Fruit fly (Drosophila melanogaster) whole organism, prepupa: ENCODE results near the gene wake.

Experiments
- CG11294 ChIP-seq: fragments of 200-800 bp; sonication (Bioruptor generic); IDR thresholded peaks from 2 replicates; pipeline ENCODE4 v1.3.6; 2022; ENCODE audit warnings: missing biosample characterization, missing genetic modification characterization
- CG11902 ChIP-seq: fragments of 200-800 bp; sonication (Bioruptor generic); optimal IDR thresholded peaks from 3 replicates; lab custom pipeline; 2016; ENCODE audit warnings: missing biosample characterization, missing genetic modification characterization
- CG15336 ChIP-seq: fragments of 200-800 bp; sonication (Bioruptor generic); IDR thresholded peaks from 2 replicates; pipeline ENCODE4 v1.3.6; 2022; ENCODE audit warnings: missing biosample characterization, missing genetic modification characterization
- CG1621 ChIP-seq: fragments of 200-800 bp; sonication (Bioruptor generic); optimal IDR thresholded peaks from 3 replicates; lab custom pipeline; 2018; ENCODE audit warnings: missing biosample characterization, mild to moderate bottlenecking, missing genetic modification characterization
- CG16779 ChIP-seq: fragments of 200-800 bp; sonication (Bioruptor generic); optimal IDR thresholded peaks from 3 replicates; lab custom pipeline; 2017; ENCODE audit warnings: missing biosample characterization, mild to moderate bottlenecking, missing genetic modification characterization
- CG3032 ChIP-seq: fragments of 200-800 bp; optimal IDR thresholded peaks from 2 replicates; lab custom pipeline; 2019; ENCODE audit warnings: missing biosample characterization, mild to moderate bottlenecking, missing genetic modification characterization, moderate library complexity
- CG32006 ChIP-seq: fragments of 200-800 bp; sonication (Bioruptor generic); optimal IDR thresholded peaks from 3 replicates; lab custom pipeline; 2017; ENCODE audit warnings: missing biosample characterization, mild to moderate bottlenecking, missing genetic modification characterization
- CG34406 ChIP-seq: fragments of 200-800 bp; sonication (Bioruptor generic); optimal IDR thresholded peaks from 3 replicates; lab custom pipeline; 2016; ENCODE audit warnings: missing biosample characterization, missing genetic modification characterization
- CG6163 ChIP-seq: fragments of 200-800 bp; sonication (Bioruptor generic); IDR thresholded peaks from 3 replicates; pipeline ENCODE4 v1.3.6; 2022; ENCODE audit warnings: missing biosample characterization, missing genetic modification characterization
- CG6276 ChIP-seq: fragments of 200-800 bp; sonication (Bioruptor generic); optimal IDR thresholded peaks from 2 replicates; lab custom pipeline; 2017; ENCODE audit warnings: missing biosample characterization, mild to moderate bottlenecking, missing genetic modification characterization
- CG6792 ChIP-seq: fragments of 200-800 bp; sonication (Bioruptor generic); optimal IDR thresholded peaks from 3 replicates; lab custom pipeline; 2016; ENCODE audit warnings: missing biosample characterization, missing genetic modification characterization
- CG6808 ChIP-seq: fragments of 200-800 bp; sonication (Bioruptor generic); optimal IDR thresholded peaks from 3 replicates; lab custom pipeline; 2017; ENCODE audit warnings: missing biosample characterization, missing genetic modification characterization, mild to moderate bottlenecking, moderate library complexity, missing genetic modification reagents
- CG7368 ChIP-seq: fragments of 200-800 bp; sonication (Bioruptor generic); optimal IDR thresholded peaks from 3 replicates; lab custom pipeline; 2016; ENCODE audit warnings: missing biosample characterization, missing genetic modification characterization
- CG8119 ChIP-seq: fragments of 200-800 bp; sonication (Bioruptor generic); IDR thresholded peaks from 3 replicates; pipeline ENCODE4 v1.3.6; 2022; ENCODE audit warnings: missing biosample characterization, missing genetic modification characterization
- CG8319 ChIP-seq: fragments of 200-800 bp; sonication (Bioruptor generic); optimal IDR thresholded peaks from 3 replicates; lab custom pipeline; 2016; ENCODE audit warnings: missing biosample characterization, missing genetic modification characterization
- CG8632 ChIP-seq: fragments of 200-800 bp; sonication (Bioruptor generic); optimal IDR thresholded peaks from 3 replicates; lab custom pipeline; 2016; ENCODE audit warnings: missing biosample characterization, missing genetic modification characterization
- CG9139 ChIP-seq: fragments of 200-800 bp; sonication (Bioruptor generic); optimal IDR thresholded peaks from 3 replicates; lab custom pipeline; 2017; ENCODE audit warnings: missing biosample characterization, mild to moderate bottlenecking, missing genetic modification characterization
- Eip78C ChIP-seq: fragments of 200-800 bp; sonication (Bioruptor generic); peaks from one replicate; lab custom pipeline; 2016; ENCODE audit warnings: missing biosample characterization, missing genetic modification characterization
- Ets21C ChIP-seq: fragments of 200-800 bp; sonication (Bioruptor generic); optimal IDR thresholded peaks from 3 replicates; lab custom pipeline; 2016; ENCODE audit warnings: missing biosample characterization, missing genetic modification characterization
- Ets96B ChIP-seq: fragments of 200-800 bp; optimal IDR thresholded peaks from 2 replicates; lab custom pipeline; 2019; ENCODE audit warnings: missing biosample characterization, mild to moderate bottlenecking, missing genetic modification characterization, moderate library complexity
- Gug ChIP-seq: fragments of 200-800 bp; sonication (Bioruptor generic); IDR thresholded peaks from 2 replicates; pipeline ENCODE4 v1.3.6; 2022; ENCODE audit warnings: missing biosample characterization, missing genetic modification characterization
- Hr38 ChIP-seq: sonication (Bioruptor generic); optimal IDR thresholded peaks from 2 replicates; lab custom pipeline; 2016; ENCODE audit warnings: missing biosample characterization, missing genetic modification characterization
- Hr39 ChIP-seq: fragments of 200-800 bp; sonication (Bioruptor generic); optimal IDR thresholded peaks from 2 replicates; lab custom pipeline; 2016; ENCODE audit warnings: missing biosample characterization, missing genetic modification characterization
- Lpt ChIP-seq: fragments of 200-800 bp; sonication (Bioruptor generic); optimal IDR thresholded peaks from 3 replicates; lab custom pipeline; 2016; ENCODE audit warnings: missing biosample characterization, missing genetic modification characterization
- Met ChIP-seq: fragments of 200-800 bp; sonication (Bioruptor generic); optimal IDR thresholded peaks from 3 replicates; lab custom pipeline; 2016; ENCODE audit warnings: missing biosample characterization, missing genetic modification characterization
- Smox ChIP-seq: fragments of 200-800 bp; sonication (Bioruptor generic); optimal IDR thresholded peaks from 3 replicates; lab custom pipeline; 2016; ENCODE audit warnings: missing biosample characterization, missing genetic modification characterization
- Sox102F ChIP-seq: fragments of 200-800 bp; sonication (Bioruptor generic); optimal IDR thresholded peaks from 2 replicates; lab custom pipeline; 2016; ENCODE audit warnings: missing biosample characterization, mild to moderate bottlenecking, missing genetic modification characterization
- Sox14 ChIP-seq: fragments of 200-800 bp; sonication (Bioruptor generic); optimal IDR thresholded peaks from 3 replicates; lab custom pipeline; 2016; ENCODE audit warnings: missing biosample characterization, missing genetic modification characterization
- Sox15 ChIP-seq: fragments of 200-800 bp; sonication (Bioruptor generic); optimal IDR thresholded peaks from 3 replicates; lab custom pipeline; 2016; ENCODE audit warnings: missing biosample characterization, missing genetic modification characterization
- achi ChIP-seq: fragments of 200-800 bp; sonication (Bioruptor generic); optimal IDR thresholded peaks from 3 replicates; lab custom pipeline; 2016; ENCODE audit warnings: missing biosample characterization, missing genetic modification characterization
- acj6 ChIP-seq: fragments of 200-800 bp; sonication (Bioruptor generic); optimal IDR thresholded peaks from 3 replicates; lab custom pipeline; 2016; ENCODE audit warnings: missing biosample characterization, missing genetic modification characterization
- cyc ChIP-seq: fragments of 200-800 bp; sonication (Bioruptor generic); optimal IDR thresholded peaks from 3 replicates; lab custom pipeline; 2016; ENCODE audit warnings: missing biosample characterization, missing genetic modification characterization
- dac ChIP-seq: fragments of 200-800 bp; sonication (Bioruptor generic); optimal IDR thresholded peaks from 2 replicates; lab custom pipeline; 2017; ENCODE audit warnings: missing biosample characterization, mild to moderate bottlenecking, missing genetic modification characterization
- dsx ChIP-seq: fragments of 200-800 bp; optimal IDR thresholded peaks from 3 replicates; lab custom pipeline; 2019; ENCODE audit warnings: missing biosample characterization, mild to moderate bottlenecking, missing genetic modification characterization, moderate library complexity; ENCODE audit not compliant: poor library complexity, severe bottlenecking
- eg ChIP-seq: fragments of 200-800 bp; sonication (Bioruptor generic); IDR thresholded peaks from 3 replicates; pipeline ENCODE4 v1.3.6; 2022; ENCODE audit warnings: missing biosample characterization, missing genetic modification characterization
- esn ChIP-seq: fragments of 200-800 bp; sonication (Bioruptor generic); optimal IDR thresholded peaks from 2 replicates; lab custom pipeline; 2016; ENCODE audit warnings: missing biosample characterization, mild to moderate bottlenecking, missing genetic modification characterization, moderate library complexity
- fd59A ChIP-seq: fragments of 200-800 bp; sonication (Bioruptor generic); optimal IDR thresholded peaks from 2 replicates; lab custom pipeline; 2017; ENCODE audit warnings: missing biosample characterization, mild to moderate bottlenecking, missing genetic modification characterization, missing genetic modification reagents
- fd85E ChIP-seq: fragments of 200-800 bp; sonication (Bioruptor generic); optimal IDR thresholded peaks from 3 replicates; lab custom pipeline; 2016; ENCODE audit warnings: missing biosample characterization, missing genetic modification characterization
- fkh ChIP-seq: fragments of 200-800 bp; sonication (Bioruptor generic); optimal IDR thresholded peaks from 3 replicates; lab custom pipeline; 2017; ENCODE audit warnings: missing biosample characterization, mild to moderate bottlenecking, missing genetic modification characterization, moderate library complexity
- net ChIP-seq: fragments of 200-800 bp; sonication (Bioruptor generic); optimal IDR thresholded peaks from 3 replicates; lab custom pipeline; 2016; ENCODE audit warnings: missing biosample characterization, missing genetic modification characterization
- salr ChIP-seq, 2 experiments: fragments of 200-800 bp; sonication (Bioruptor generic); optimal IDR thresholded peaks; 3 replicates each; lab custom pipeline; 2016 to 2018; ENCODE audit warnings: missing biosample characterization in 2 of 2, missing genetic modification characterization in 2 of 2, mild to moderate bottlenecking in 1 of 2
- spab ChIP-seq: fragments of 200-800 bp; sonication (Bioruptor generic); optimal IDR thresholded peaks from 2 replicates; lab custom pipeline; 2017; ENCODE audit warnings: missing biosample characterization, mild to moderate bottlenecking, missing genetic modification characterization, missing genetic modification reagents
- ss ChIP-seq, 2 experiments: fragments of 200-800 bp; sonication (Bioruptor generic); optimal IDR thresholded peaks; 2 replicates in 1 of 2; 3 replicates in 1 of 2; lab custom pipeline; 2017 to 2018; ENCODE audit warnings: mild to moderate bottlenecking in 2 of 2, missing biosample characterization in 2 of 2, missing genetic modification characterization in 2 of 2, moderate library complexity in 1 of 2
- topi ChIP-seq: fragments of 200-800 bp; sonication (Bioruptor generic); optimal IDR thresholded peaks from 3 replicates; lab custom pipeline; 2016; ENCODE audit warnings: missing biosample characterization, missing genetic modification characterization

Gene wake

dm6 chr3R:22625514-22626333 lies 13.9 kb upstream of the wake start (continued):
- TF ChIP-seq esn (GFP tag; lab: Kevin White, UChicago) (peak; percentile 81), acj6 (GFP tag; lab: Kevin White, UChicago) (peak; percentile 49), CG7368 (no peak), Ets96B (tag; lab: Kevin White, UChicago) (peak; percentile 35), net (GFP tag; lab: Kevin White, UChicago) (peak; percentile 33), cyc (GFP tag; lab: Kevin White, UChicago) (peak; percentile 67), Met (GFP tag; lab: Kevin White, UChicago) (peak; percentile 56), achi (peak; percentile 42), Gug (no peak), salr (GFP tag; optimal IDR thresholded peaks at IDR 0.05; lab: Kevin White, UChicago) (no peak), fd85E (GFP tag; lab: Kevin White, UChicago) (no peak), CG6276 (GFP tag; lab: Kevin White, UChicago) (peak; percentile 14), Hr38 (GFP tag; lab: Kevin White, UChicago) (no peak), CG34406 (GFP tag; lab: Kevin White, UChicago) (peak; percentile 16), Sox14 (no peak), Eip78C (GFP tag; lab: Kevin White, UChicago) (peak; percentile 82)

- no peak for TF ChIP-seq eg (GFP tag; lab: Robert Waterston, UW)
- no peak for TF ChIP-seq CG34406 (GFP tag; lab: Kevin White, UChicago)
- TF ChIP-seq CG32006 (GFP tag; lab: Kevin White, UChicago) = no peak
These were observed 13.3 kb upstream of the wake start for dm6 chr3R:22626334-22626688.

- TF ChIP-seq topi (GFP tag; lab: Kevin White, UChicago) (no peak), CG11294 (GFP tag; lab: Robert Waterston, UW) (peak; percentile 38; the same call in 1 of the 2 replicates), CG1621 (tag; lab: Kevin White, UChicago) (peak; percentile 89), CG34406 (GFP tag; lab: Kevin White, UChicago) (peak; percentile 58), Sox15 (GFP tag; lab: Kevin White, UChicago) (no peak), CG8632 (GFP tag; lab: Kevin White, UChicago) (peak; percentile 56), net (GFP tag; lab: Kevin White, UChicago) (peak; percentile 76), ss (GFP tag; optimal IDR thresholded peaks at IDR 0.05; lab: Kevin White, UChicago) (peak; percentile 96), fd85E (GFP tag; lab: Kevin White, UChicago) (peak; percentile 43), esn (GFP tag; lab: Kevin White, UChicago) (peak; percentile 32), CG8319 (peak; percentile 2), spab (GFP tag; lab: Kevin White, UChicago) (peak; percentile 84), CG32006 (GFP tag; lab: Kevin White, UChicago) (peak; percentile 70), CG11902 (GFP tag; lab: Kevin White, UChicago) (no peak), salr (GFP tag; optimal IDR thresholded peaks at IDR 0.05; lab: Kevin White, UChicago) (peak; percentile 43 to 77), fkh (GFP tag; lab: Kevin White, UChicago) (peak; percentile 99), CG6792 (GFP tag; lab: Kevin White, UChicago) (peak; percentile 44), Lpt (GFP tag; lab: Kevin White, UChicago) (peak; percentile 88), Smox (GFP tag; lab: Kevin White, UChicago) (no peak), fd59A (peak; percentile 68), CG9139 (peak; percentile 95), Hr39 (no peak), eg (GFP tag; lab: Robert Waterston, UW) (peak; percentile 96), achi (peak; percentile 52), dsx (GFP tag; lab: Kevin White, UChicago) (peak; percentile 90), CG6808 (peak; percentile 93), Sox102F (GFP tag; lab: Kevin White, UChicago) (peak; percentile 19), CG16779 (tag; lab: Kevin White, UChicago) (peak; percentile 92), CG6163 (peak; percentile 96), Ets21C (no peak), CG7368 (peak; percentile 50), Hr38 (GFP tag; lab: Kevin White, UChicago) (no peak), CG15336 (GFP tag; lab: Robert Waterston, UW) (peak; percentile 89), CG3032 (tag; lab: Kevin White, UChicago) (peak; percentile 84), dac (GFP tag; lab: Kevin White, UChicago) (peak; percentile 64), CG8119 (GFP tag; lab: Robert Waterston, UW) (peak; percentile 90)
These were observed 12.7 kb upstream of the wake start for dm6 chr3R:22626842-22627392.
